Worm (Caenorhabditis elegans) whole organism, L4 larva: ENCODE data around the gene clc-27.

Experiments used
- F37D6.2 ChIP-seq: sonication (generic microtip); optimal IDR thresholded peaks from 2 replicates; lab custom pipeline; 2016; ENCODE audit warnings: mild to moderate bottlenecking, missing genetic modification characterization, missing compliant biosample characterization
- F44E2.7 ChIP-seq: fragments of 200-800 bp; sonication (Bioruptor generic); IDR thresholded peaks from 2 replicates; pipeline ENCODE4 v2.1.2; 2022; ENCODE audit warnings: missing genetic modification characterization, missing compliant biosample characterization
- F49E8.2 ChIP-seq: sonication (generic microtip); optimal IDR thresholded peaks from 2 replicates; lab custom pipeline; 2016; ENCODE audit warnings: missing compliant biosample characterization, mild to moderate bottlenecking, missing genetic modification characterization, borderline replicate concordance
- T26A8.4 ChIP-seq: fragments of 200-800 bp; sonication (Bioruptor generic); IDR thresholded peaks from 2 replicates; pipeline ENCODE4 v1.3.6; 2022; ENCODE audit warnings: missing genetic modification characterization, missing compliant biosample characterization
- Y48G9A.11 ChIP-seq: fragments of 200-800 bp; sonication (Bioruptor generic); IDR thresholded peaks from 2 replicates; pipeline ENCODE4 v1.3.6; 2022; ENCODE audit warnings: missing genetic modification reagents, missing genetic modification characterization, missing compliant biosample characterization
- ZK337.2 ChIP-seq: fragments of 200-800 bp; sonication (Bioruptor generic); IDR thresholded peaks from 2 replicates; pipeline ENCODE4 v1.3.6; 2022; ENCODE audit warnings: missing genetic modification reagents, missing genetic modification characterization, missing compliant biosample characterization
- ceh-20 ChIP-seq: fragments of 200-800 bp; sonication (Bioruptor generic); IDR thresholded peaks from 2 replicates; pipeline ENCODE4 v1.3.6; 2022; ENCODE audit warnings: missing genetic modification reagents, missing genetic modification characterization, missing compliant biosample characterization
- ceh-28 ChIP-seq: fragments of 150-350 bp; optimal IDR thresholded peaks from 2 replicates; lab custom pipeline; 2014; ENCODE audit warnings: missing biosample characterization, missing genetic modification reagents, missing genetic modification characterization
- daf-12 ChIP-seq: fragments of 150-350 bp; optimal IDR thresholded peaks from 2 replicates; lab custom pipeline; 2014; ENCODE audit warnings: missing biosample characterization, missing genetic modification reagents, missing genetic modification characterization
- daf-16 ChIP-seq, 3 experiments: sonication (generic microtip); optimal IDR thresholded peaks; 2 replicates each; lab custom pipeline; 2016 to 2017; ENCODE audit warnings: missing genetic modification characterization in 3 of 3, missing genetic modification reagents in 3 of 3, mild to moderate bottlenecking in 2 of 3, missing compliant biosample characterization in 2 of 3, missing biosample characterization in 1 of 3, moderate library complexity in 1 of 3
- daf-8 ChIP-seq: fragments of 200-800 bp; sonication (Bioruptor generic); IDR thresholded peaks from 2 replicates; pipeline ENCODE4 v1.3.6; 2022; ENCODE audit warnings: missing genetic modification characterization, missing compliant biosample characterization
- dmd-6 ChIP-seq: fragments of 200-800 bp; sonication (Bioruptor generic); IDR thresholded peaks from 2 replicates; pipeline ENCODE4 v1.3.6; 2022; ENCODE audit warnings: missing genetic modification reagents, missing genetic modification characterization, missing compliant biosample characterization
- dmd-8 ChIP-seq: fragments of 200-800 bp; sonication (Bioruptor generic); IDR thresholded peaks from 2 replicates; pipeline ENCODE4 v1.3.6; 2022; ENCODE audit warnings: missing genetic modification characterization, missing compliant biosample characterization
- dmd-9 ChIP-seq: fragments of 200-800 bp; sonication (Bioruptor generic); IDR thresholded peaks from 2 replicates; pipeline ENCODE4 v1.3.6; 2022; ENCODE audit warnings: missing genetic modification reagents, missing genetic modification characterization, missing compliant biosample characterization
- duxl-1 ChIP-seq: sonication (generic microtip); optimal IDR thresholded peaks from 2 replicates; lab custom pipeline; 2016; ENCODE audit warnings: mild to moderate bottlenecking, missing genetic modification characterization, moderate library complexity, missing compliant biosample characterization; ENCODE audit not compliant: poor library complexity
- dve-1 ChIP-seq: sonication (generic microtip); optimal IDR thresholded peaks from 2 replicates; lab custom pipeline; 2017; ENCODE audit warnings: antibody characterized with exemption, mild to moderate bottlenecking, missing genetic modification characterization, missing compliant biosample characterization; ENCODE audit not compliant: insufficient read depth
- egl-43 ChIP-seq: fragments of 200-800 bp; sonication (Bioruptor generic); IDR thresholded peaks from 2 replicates; pipeline ENCODE4 v1.3.6; 2022; ENCODE audit warnings: missing genetic modification reagents, missing genetic modification characterization, missing compliant biosample characterization
- hlh-11 ChIP-seq: fragments of 200-800 bp; sonication (Bioruptor generic); optimal IDR thresholded peaks from 2 replicates; lab custom pipeline; 2018; ENCODE audit warnings: mild to moderate bottlenecking, missing genetic modification characterization, missing compliant biosample characterization
- hlh-30 ChIP-seq: sonication (generic microtip); optimal IDR thresholded peaks from 2 replicates; lab custom pipeline; 2017; ENCODE audit warnings: antibody characterized with exemption, mild to moderate bottlenecking, missing genetic modification characterization, missing compliant biosample characterization; ENCODE audit not compliant: insufficient read depth
- hmg-1.1 ChIP-seq: fragments of 200-800 bp; sonication (Bioruptor generic); IDR thresholded peaks from 2 replicates; pipeline ENCODE4 v1.3.6; 2022; ENCODE audit warnings: missing genetic modification reagents, missing genetic modification characterization, missing compliant biosample characterization
- lin-13 ChIP-seq: fragments of 150-350 bp; optimal IDR thresholded peaks from 2 replicates; lab custom pipeline; 2014; ENCODE audit warnings: missing biosample characterization, missing genetic modification reagents, missing genetic modification characterization
- lin-38 ChIP-seq: fragments of 200-800 bp; sonication (Bioruptor generic); IDR thresholded peaks from 2 replicates; pipeline ENCODE4 v1.3.6; 2022; ENCODE audit warnings: missing genetic modification reagents, missing genetic modification characterization, missing compliant biosample characterization
- lin-39 ChIP-seq: fragments of 150-350 bp; optimal IDR thresholded peaks from 2 replicates; lab custom pipeline; 2014; ENCODE audit warnings: missing biosample characterization, missing genetic modification reagents, missing genetic modification characterization
- lsy-2 ChIP-seq, 2 experiments: fragments of 150-350 bp in 1 of 2; sonication (generic microtip) in 1 of 2; optimal IDR thresholded peaks; 2 replicates each; lab custom pipeline; 2014 to 2017; ENCODE audit warnings: missing biosample characterization in 2 of 2, missing genetic modification characterization in 2 of 2
- mdt-29 ChIP-seq: fragments of 200-800 bp; sonication (Bioruptor generic); IDR thresholded peaks from 2 replicates; pipeline ENCODE4 v1.3.6; 2022; ENCODE audit warnings: missing genetic modification reagents, missing genetic modification characterization, missing compliant biosample characterization
- mxl-2 ChIP-seq: fragments of 200-800 bp; sonication (Bioruptor generic); conservative IDR thresholded peaks from 2 replicates; pipeline ENCODE4 v1.3.6; 2022; ENCODE audit warnings: missing genetic modification reagents, missing genetic modification characterization, missing compliant biosample characterization
- nhr-102 ChIP-seq: sonication (generic microtip); optimal IDR thresholded peaks from 2 replicates; lab custom pipeline; 2016; ENCODE audit warnings: mild to moderate bottlenecking, missing genetic modification characterization, moderate library complexity, missing compliant biosample characterization
- nhr-11 ChIP-seq: fragments of 150-350 bp; optimal IDR thresholded peaks from 2 replicates; lab custom pipeline; 2014; ENCODE audit warnings: missing biosample characterization, missing genetic modification characterization
- nhr-28 ChIP-seq: fragments of 150-350 bp; optimal IDR thresholded peaks from 2 replicates; lab custom pipeline; 2014; ENCODE audit warnings: missing biosample characterization, missing genetic modification characterization
- nhr-6 ChIP-seq: fragments of 150-350 bp; optimal IDR thresholded peaks from 2 replicates; lab custom pipeline; 2014; ENCODE audit warnings: missing biosample characterization, missing genetic modification characterization
- nhr-76 ChIP-seq: fragments of 150-350 bp; optimal IDR thresholded peaks from 2 replicates; lab custom pipeline; 2014; ENCODE audit warnings: missing biosample characterization, missing genetic modification characterization
- pqm-1 ChIP-seq: sonication (generic microtip); optimal IDR thresholded peaks from 2 replicates; lab custom pipeline; 2017; ENCODE audit warnings: missing biosample characterization, missing genetic modification characterization
- rbr-2 ChIP-seq: sonication (generic microtip); optimal IDR thresholded peaks from 2 replicates; lab custom pipeline; 2016; ENCODE audit warnings: missing genotype, missing genetic modification characterization, missing compliant biosample characterization
- sdz-12 ChIP-seq: fragments of 200-800 bp; sonication (Bioruptor generic); optimal IDR thresholded peaks from 2 replicates; lab custom pipeline; 2018; ENCODE audit warnings: mild to moderate bottlenecking, missing genetic modification characterization, missing compliant biosample characterization
- skn-1 ChIP-seq: fragments of 150-350 bp; optimal IDR thresholded peaks from 2 replicates; lab custom pipeline; 2014; ENCODE audit warnings: missing biosample characterization, missing genetic modification characterization
- snpc-4 ChIP-seq: fragments of 150-350 bp; optimal IDR thresholded peaks from 2 replicates; lab custom pipeline; 2014; ENCODE audit warnings: missing biosample characterization, missing genetic modification characterization
- spr-3 ChIP-seq: fragments of 200-800 bp; sonication (Bioruptor generic); optimal IDR thresholded peaks from 2 replicates; lab custom pipeline; 2018; ENCODE audit warnings: mild to moderate bottlenecking, missing genetic modification characterization, missing compliant biosample characterization
- unc-39 ChIP-seq: sonication (generic microtip); optimal IDR thresholded peaks from 2 replicates; lab custom pipeline; 2017; ENCODE audit warnings: missing biosample characterization, missing genetic modification characterization
- unc-62 ChIP-seq, 3 experiments: fragments of 150-350 bp in 1 of 3; sonication (generic microtip); optimal IDR thresholded peaks in 2 of 3; peaks in 1 of 3; 1 replicate in 1 of 3; 2 replicates in 2 of 3; lab custom pipeline; 2014 to 2017; ENCODE audit warnings: missing biosample characterization in 3 of 3, missing genetic modification characterization in 3 of 3, missing genetic modification reagents in 3 of 3, missing genotype in 1 of 3
- zag-1 ChIP-seq: fragments of 150-350 bp; optimal IDR thresholded peaks from 2 replicates; lab custom pipeline; 2014; ENCODE audit warnings: missing biosample characterization, missing genetic modification characterization
- zip-2 ChIP-seq: fragments of 150-350 bp; optimal IDR thresholded peaks from 2 replicates; lab custom pipeline; 2014; ENCODE audit warnings: missing biosample characterization, missing genetic modification characterization
- ztf-11 ChIP-seq: fragments of 150-350 bp; optimal IDR thresholded peaks from 2 replicates; lab custom pipeline; 2014; ENCODE audit warnings: missing biosample characterization, missing genetic modification characterization
- ztf-7 ChIP-seq: fragments of 150-350 bp; optimal IDR thresholded peaks from 2 replicates; lab custom pipeline; 2014; ENCODE audit warnings: missing biosample characterization, missing genetic modification characterization

Gene clc-27

DNA sequence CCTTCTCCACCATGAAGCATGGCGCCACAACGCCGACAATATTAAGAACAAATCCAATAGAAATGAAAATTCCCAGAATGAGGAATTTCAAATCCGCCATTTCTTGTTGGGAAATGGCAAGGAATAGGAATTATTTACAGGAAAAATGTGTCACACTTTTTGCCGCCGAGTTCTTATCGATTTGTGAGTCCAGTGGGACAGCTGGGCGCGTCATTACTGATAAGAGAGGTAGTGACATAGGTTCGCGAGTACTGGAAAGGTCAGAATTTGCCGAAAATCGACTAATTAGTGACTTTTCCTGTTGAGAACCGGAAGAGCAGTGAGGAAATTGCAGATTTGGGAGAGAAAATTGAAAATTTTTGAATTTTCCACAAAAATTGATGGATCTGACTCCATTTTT lies 20.0 kb downstream of the clc-27 start:
- TF ChIP-seq nhr-28 (tag; lab: Kevin White, UChicago) (peak; percentile 35), ZK337.2 (no peak), dmd-6 (peak; percentile 67; the same call in 1 of the 2 replicates), daf-16 (GFP tag; optimal IDR thresholded peaks at IDR 0.05; lab: Kevin White, UChicago) (no peak), daf-16 (tag; optimal IDR thresholded peaks at IDR 0.05; lab: Kevin White, UChicago) (peak; percentile 32), hmg-1.1 (GFP tag; lab: Robert Waterston, UW) (no peak), hlh-11 (tag; lab: Kevin White, UChicago) (peak; percentile 70), F44E2.7 (GFP tag; lab: Robert Waterston, UW) (no peak), pqm-1 (tag; lab: Kevin White, UChicago) (peak; percentile 70), dmd-8 (GFP tag; lab: Robert Waterston, UW) (no peak), lsy-2 (tag; optimal IDR thresholded peaks at IDR 0.05; lab: Kevin White, UChicago) (no peak), F49E8.2 (tag; lab: Kevin White, UChicago) (no peak)

DNA sequence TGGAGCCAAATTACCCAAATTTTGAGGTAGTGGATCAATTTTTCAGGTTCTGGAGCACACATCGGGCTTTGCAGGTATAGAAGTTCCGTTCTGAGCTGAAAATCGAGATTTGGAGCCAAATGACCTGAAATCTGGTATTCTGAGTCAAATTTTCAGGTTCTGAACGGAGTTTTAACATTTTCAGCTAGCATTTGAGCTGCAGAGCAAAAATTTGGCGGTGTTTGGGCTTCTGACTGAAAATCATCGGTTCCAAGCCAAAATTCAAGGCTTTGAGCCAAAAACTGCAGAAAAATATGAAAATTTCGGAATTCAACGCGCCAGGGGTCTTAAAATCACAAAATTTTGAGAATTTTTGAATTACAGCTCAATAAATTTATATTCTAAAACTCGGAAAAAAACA lies 22.8 kb downstream of the clc-27 start, which contains the start of the genes clc-26 and E_BE45912.2:
clc-26 (minus strand) TSS at position 101 of the 400 bp plus-strand sequence.
E_BE45912.2 (minus strand) TSS at position 139 of the 400 bp plus-strand sequence.
- TF ChIP-seq nhr-76 (tag; lab: Kevin White, UChicago): no peak
- peak in 1 of 2 experiments; percentile 9 for TF ChIP-seq unc-62 (GFP tag; optimal IDR thresholded peaks at IDR 0.05 in 1 of 2; lab: Kevin White, UChicago)
- TF ChIP-seq unc-62 (tag; optimal IDR thresholded peaks at IDR 0.05; lab: Kevin White, UChicago): no peak
- TF ChIP-seq, all 104 proteins: peak for 1

DNA sequence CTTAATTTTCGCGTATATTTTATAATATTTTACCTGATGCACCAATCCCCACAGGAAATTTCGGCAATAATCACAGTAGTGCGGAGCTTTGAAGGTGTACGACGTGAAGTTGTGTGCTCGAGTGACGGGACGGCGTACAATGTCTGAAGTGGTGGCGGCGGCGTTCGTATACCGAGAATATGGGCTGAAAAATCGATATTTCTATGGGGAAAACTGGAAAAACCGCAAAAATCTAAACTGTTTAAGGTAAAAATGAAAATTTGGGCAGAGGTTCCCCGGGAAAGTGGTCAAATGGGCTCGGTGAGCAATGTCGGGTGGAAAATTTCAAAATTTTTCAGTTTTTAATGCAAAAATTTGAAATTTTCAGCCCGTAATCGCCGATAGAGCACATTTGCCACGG lies 26.7 kb downstream of the clc-27 start:
- no peak for TF ChIP-seq lin-38
- TF ChIP-seq, all 104 proteins: peak for 0

DNA sequence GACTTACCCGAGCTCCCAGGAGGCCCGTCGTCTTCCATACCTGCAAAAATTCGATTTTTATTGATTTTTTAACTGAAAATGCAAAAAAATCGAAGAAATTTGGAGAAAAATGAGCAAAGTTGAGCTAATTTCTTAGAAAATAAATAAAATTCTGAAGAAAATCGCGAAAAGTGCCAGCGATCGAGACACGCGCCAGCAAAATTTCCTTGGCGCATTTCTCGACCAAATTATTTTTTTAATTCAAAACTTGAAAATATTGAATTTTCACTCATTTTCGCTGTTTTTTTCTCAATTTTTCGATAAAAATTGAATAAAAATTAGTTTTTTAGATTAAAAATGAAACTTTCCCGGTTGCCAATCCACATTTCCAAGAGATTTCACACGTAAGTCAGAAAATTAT lies 29.0 kb downstream of the clc-27 start, which contains the start of the genes chin-1 and BE0003N10.1:
chin-1 (minus strand) TSS at position 40 of the 400 bp plus-strand sequence.
BE0003N10.1 (plus strand) TSS at position 320 of the 400 bp plus-strand sequence.
- TF ChIP-seq F44E2.7 (GFP tag; lab: Robert Waterston, UW) (no peak), ceh-28 (tag; lab: Kevin White, UChicago) (no peak), dmd-9 (no peak), hmg-1.1 (GFP tag; lab: Robert Waterston, UW) (no peak), nhr-102 (tag; lab: Kevin White, UChicago) (peak; percentile 7), mxl-2 (GFP tag; lab: Robert Waterston, UW) (no peak), zag-1 (no peak), spr-3 (no peak), pqm-1 (tag; lab: Kevin White, UChicago) (no peak), F49E8.2 (tag; lab: Kevin White, UChicago) (no peak), rbr-2 (tag; lab: Kevin White, UChicago) (peak; percentile 12), dve-1 (tag; lab: Kevin White, UChicago) (peak; percentile 37), mdt-29 (GFP tag; lab: Robert Waterston, UW) (no peak), lin-13 (GFP tag; lab: Kevin White, UChicago) (peak; percentile 27), nhr-11 (tag; lab: Kevin White, UChicago) (no peak), skn-1 (no peak), nhr-76 (tag; lab: Kevin White, UChicago) (no peak), snpc-4 (no peak), ztf-7 (tag; lab: Kevin White, UChicago) (no peak), daf-16 (GFP tag; optimal IDR thresholded peaks at IDR 0.05; lab: Kevin White, UChicago) (no peak), daf-16 (tag; optimal IDR thresholded peaks at IDR 0.05; lab: Kevin White, UChicago) (peak; percentile 36), unc-39 (tag; lab: Kevin White, UChicago) (no peak), ceh-20 (GFP tag; lab: Robert Waterston, UW) (no peak), daf-8 (GFP tag; lab: Robert Waterston, UW) (no peak), unc-62 (GFP tag; optimal IDR thresholded peaks at IDR 0.05 in 1 of 2; lab: Kevin White, UChicago) (no peak), unc-62 (tag; optimal IDR thresholded peaks at IDR 0.05; lab: Kevin White, UChicago) (no peak), nhr-6 (tag; lab: Kevin White, UChicago) (no peak), hlh-11 (tag; lab: Kevin White, UChicago) (no peak), F37D6.2 (tag; lab: Kevin White, UChicago) (no peak), ztf-11 (no peak), sdz-12 (GFP tag; lab: Kevin White, UChicago) (no peak), egl-43 (GFP tag; lab: Robert Waterston, UW) (no peak), Y48G9A.11 (GFP tag; lab: Robert Waterston, UW) (no peak), lin-39 (tag; lab: Kevin White, UChicago) (no peak), hlh-30 (no peak), duxl-1 (no peak), zip-2 (tag; lab: Kevin White, UChicago) (no peak), daf-12 (tag; lab: Kevin White, UChicago) (no peak), T26A8.4 (GFP tag; lab: Robert Waterston, UW) (no peak)
